Worm (Caenorhabditis elegans) whole organism, late embryonic: Measurements from ENCODE around the gene T24C12.1.

Source experiments
- C08G9.2 ChIP-seq: sonication (generic microtip); optimal IDR thresholded peaks from 2 replicates; lab custom pipeline; 2016; ENCODE audit warnings: mild to moderate bottlenecking, missing genetic modification characterization, moderate library complexity, missing compliant biosample characterization
- C38D4.7 ChIP-seq: fragments of 200-800 bp; sonication (Bioruptor generic); optimal IDR thresholded peaks from 2 replicates; lab custom pipeline; 2018; ENCODE audit warnings: mild to moderate bottlenecking, missing genetic modification characterization, moderate library complexity, missing compliant biosample characterization
- F13H6.1 ChIP-seq: sonication (generic microtip); optimal IDR thresholded peaks from 2 replicates; lab custom pipeline; 2016; ENCODE audit warnings: missing genetic modification characterization, missing compliant biosample characterization
- K02D7.2 ChIP-seq: sonication (generic microtip); optimal IDR thresholded peaks from 2 replicates; lab custom pipeline; 2017; ENCODE audit warnings: mild to moderate bottlenecking, missing genetic modification characterization, missing compliant biosample characterization
- K09A11.1 ChIP-seq: sonication (generic microtip); optimal IDR thresholded peaks from 2 replicates; lab custom pipeline; 2017; ENCODE audit warnings: antibody characterized with exemption, mild to moderate bottlenecking, missing genetic modification characterization, missing compliant biosample characterization; ENCODE audit not compliant: insufficient read depth
- Y22D7AL.16 ChIP-seq: sonication (generic microtip); optimal IDR thresholded peaks from 2 replicates; lab custom pipeline; 2016; ENCODE audit warnings: missing genetic modification characterization, missing compliant biosample characterization
- ahr-1 ChIP-seq: sonication (generic microtip); optimal IDR thresholded peaks from 2 replicates; lab custom pipeline; 2016; ENCODE audit warnings: missing genetic modification characterization, missing compliant biosample characterization
- ama-1 ChIP-seq: fragments of 150-350 bp; optimal IDR thresholded peaks from 2 replicates; lab custom pipeline; 2014
- ceh-14 ChIP-seq: sonication (generic microtip); optimal IDR thresholded peaks from 2 replicates; lab custom pipeline; 2016; ENCODE audit warnings: missing genotype, missing genetic modification characterization, missing compliant biosample characterization
- ceh-18 ChIP-seq: sonication (generic microtip); optimal IDR thresholded peaks from 2 replicates; lab custom pipeline; 2016; ENCODE audit warnings: missing genetic modification characterization, missing compliant biosample characterization
- ceh-2 ChIP-seq: sonication (generic microtip); optimal IDR thresholded peaks from 2 replicates; lab custom pipeline; 2016; ENCODE audit warnings: missing genotype, missing genetic modification characterization, missing compliant biosample characterization
- ceh-22 ChIP-seq: sonication (generic microtip); optimal IDR thresholded peaks from 2 replicates; lab custom pipeline; 2017; ENCODE audit warnings: missing biosample characterization, missing genetic modification characterization
- ceh-24 ChIP-seq: sonication (generic microtip); optimal IDR thresholded peaks from 2 replicates; lab custom pipeline; 2016; ENCODE audit warnings: mild to moderate bottlenecking, missing genetic modification characterization, missing compliant biosample characterization
- ceh-34 ChIP-seq: sonication (generic microtip); optimal IDR thresholded peaks from 2 replicates; lab custom pipeline; 2016; ENCODE audit warnings: mild to moderate bottlenecking, missing genetic modification characterization, missing compliant biosample characterization
- ceh-45 ChIP-seq: fragments of 200-800 bp; sonication (Bioruptor generic); IDR thresholded peaks from 2 replicates; pipeline ENCODE4 v1.3.6; 2022; ENCODE audit warnings: missing genetic modification reagents, missing genetic modification characterization, missing compliant biosample characterization
- ceh-48 ChIP-seq: sonication (generic microtip); optimal IDR thresholded peaks from 2 replicates; lab custom pipeline; 2016; ENCODE audit warnings: missing genetic modification characterization, inconsistent platforms, missing compliant biosample characterization
- ceh-6 ChIP-seq: fragments of 200-800 bp; sonication (Bioruptor generic); optimal IDR thresholded peaks from 2 replicates; lab custom pipeline; 2018; ENCODE audit warnings: mild to moderate bottlenecking, missing genetic modification characterization, missing compliant biosample characterization
- ceh-9 ChIP-seq: sonication (generic microtip); optimal IDR thresholded peaks from 2 replicates; lab custom pipeline; 2016; ENCODE audit warnings: mild to moderate bottlenecking, missing genetic modification characterization, inconsistent platforms, missing compliant biosample characterization
- che-1 ChIP-seq: sonication (generic microtip); optimal IDR thresholded peaks from 2 replicates; lab custom pipeline; 2016; ENCODE audit warnings: mild to moderate bottlenecking, missing genetic modification characterization, missing compliant biosample characterization
- dmd-4 ChIP-seq: sonication (generic microtip); optimal IDR thresholded peaks from 2 replicates; lab custom pipeline; 2016; ENCODE audit warnings: borderline replicate concordance, missing genetic modification characterization, missing compliant biosample characterization
- dve-1 ChIP-seq: sonication (generic microtip); optimal IDR thresholded peaks from 2 replicates; lab custom pipeline; 2017; ENCODE audit warnings: antibody characterized with exemption, mild to moderate bottlenecking, missing genetic modification characterization, missing compliant biosample characterization
- elt-2 ChIP-seq: sonication (generic microtip); optimal IDR thresholded peaks from 2 replicates; lab custom pipeline; 2016; ENCODE audit warnings: missing genetic modification reagents, missing genetic modification characterization, missing compliant biosample characterization
- elt-4 ChIP-seq: sonication (generic microtip); optimal IDR thresholded peaks from 2 replicates; lab custom pipeline; 2016; ENCODE audit warnings: missing genetic modification characterization, missing compliant biosample characterization
- ets-4 ChIP-seq: sonication (generic microtip); optimal IDR thresholded peaks from 2 replicates; lab custom pipeline; 2016; ENCODE audit warnings: missing genetic modification characterization, missing compliant biosample characterization
- eyg-1 ChIP-seq: sonication (generic microtip); optimal IDR thresholded peaks from 2 replicates; lab custom pipeline; 2016; ENCODE audit warnings: missing genotype, missing genetic modification characterization, missing compliant biosample characterization
- fax-1 ChIP-seq: sonication (generic microtip); optimal IDR thresholded peaks from 2 replicates; lab custom pipeline; 2016; ENCODE audit warnings: missing genotype, missing genetic modification characterization, missing compliant biosample characterization
- fkh-10 ChIP-seq: fragments of 150-350 bp; optimal IDR thresholded peaks from 2 replicates; lab custom pipeline; 2014; ENCODE audit warnings: missing biosample characterization, missing genetic modification reagents, missing genetic modification characterization
- fkh-6 ChIP-seq: sonication (generic microtip); optimal IDR thresholded peaks from 2 replicates; lab custom pipeline; 2016; ENCODE audit warnings: missing genetic modification characterization, missing compliant biosample characterization
- gmeb-2 ChIP-seq: sonication (generic microtip); optimal IDR thresholded peaks from 2 replicates; lab custom pipeline; 2016; ENCODE audit warnings: missing genetic modification characterization, inconsistent platforms, missing compliant biosample characterization
- hlh-13 ChIP-seq: fragments of 200-800 bp; sonication (Bioruptor generic); optimal IDR thresholded peaks from 2 replicates; lab custom pipeline; 2018; ENCODE audit warnings: mild to moderate bottlenecking, missing genetic modification characterization, missing compliant biosample characterization
- hlh-15 ChIP-seq: sonication (generic microtip); optimal IDR thresholded peaks from 2 replicates; lab custom pipeline; 2016; ENCODE audit warnings: missing genetic modification characterization, missing compliant biosample characterization
- hlh-30 ChIP-seq: sonication (generic microtip); optimal IDR thresholded peaks from 2 replicates; lab custom pipeline; 2017; ENCODE audit warnings: antibody characterized with exemption, missing genetic modification characterization, missing compliant biosample characterization; ENCODE audit not compliant: insufficient read depth
- lim-6 ChIP-seq: sonication (generic microtip); optimal IDR thresholded peaks from 2 replicates; lab custom pipeline; 2016; ENCODE audit warnings: missing genetic modification characterization, missing compliant biosample characterization
- lin-11 ChIP-seq: fragments of 200-800 bp; sonication (Bioruptor generic); optimal IDR thresholded peaks from 2 replicates; lab custom pipeline; 2018; ENCODE audit warnings: mild to moderate bottlenecking, missing genetic modification characterization, missing compliant biosample characterization
- madf-2 ChIP-seq: sonication (generic microtip); optimal IDR thresholded peaks from 2 replicates; lab custom pipeline; 2017; ENCODE audit warnings: missing genetic modification characterization, missing compliant biosample characterization
- mec-3 ChIP-seq: sonication (generic microtip); optimal IDR thresholded peaks from 2 replicates; lab custom pipeline; 2016; ENCODE audit warnings: borderline replicate concordance, missing genetic modification characterization, missing compliant biosample characterization
- nhr-11 ChIP-seq: fragments of 150-350 bp; optimal IDR thresholded peaks from 2 replicates; lab custom pipeline; 2014; ENCODE audit warnings: missing biosample characterization, missing genetic modification characterization
- npax-4 ChIP-seq: sonication (generic microtip); optimal IDR thresholded peaks from 2 replicates; lab custom pipeline; 2016; ENCODE audit warnings: missing genetic modification characterization, missing compliant biosample characterization
- odd-2 ChIP-seq: sonication (generic microtip); optimal IDR thresholded peaks from 2 replicates; lab custom pipeline; 2017; ENCODE audit warnings: antibody characterized with exemption, mild to moderate bottlenecking, missing genetic modification characterization, missing compliant biosample characterization
- pag-3 ChIP-seq: sonication (generic microtip); optimal IDR thresholded peaks from 2 replicates; lab custom pipeline; 2016; ENCODE audit warnings: missing compliant biosample characterization, missing genetic modification characterization, borderline replicate concordance
- pat-9 ChIP-seq: fragments of 200-800 bp; sonication (Bioruptor generic); optimal IDR thresholded peaks from 2 replicates; lab custom pipeline; 2018; ENCODE audit warnings: mild to moderate bottlenecking, missing genetic modification characterization, moderate library complexity, missing compliant biosample characterization
- pha-2 ChIP-seq: sonication (generic microtip); optimal IDR thresholded peaks from 2 replicates; lab custom pipeline; 2017; ENCODE audit warnings: mild to moderate bottlenecking, missing genetic modification characterization, missing compliant biosample characterization
- pha-4 ChIP-seq: fragments of 150-350 bp; optimal IDR thresholded peaks from 2 replicates; lab custom pipeline; 2018; ENCODE audit warnings: missing biosample characterization, missing genetic modification reagents, missing genetic modification characterization
- pros-1 ChIP-seq: fragments of 150-350 bp; optimal IDR thresholded peaks from 2 replicates; lab custom pipeline; 2014; ENCODE audit warnings: missing biosample characterization, missing genetic modification reagents, missing genetic modification characterization
- ref-2 ChIP-seq: sonication (generic microtip); optimal IDR thresholded peaks from 2 replicates; lab custom pipeline; 2016; ENCODE audit warnings: missing genetic modification characterization, missing compliant biosample characterization
- sdc-2 ChIP-seq: sonication (generic microtip); optimal IDR thresholded peaks from 2 replicates; lab custom pipeline; 2016; ENCODE audit warnings: missing genotype, missing genetic modification characterization, missing compliant biosample characterization
- sox-4 ChIP-seq: sonication (generic microtip); optimal IDR thresholded peaks from 2 replicates; lab custom pipeline; 2017; ENCODE audit warnings: mild to moderate bottlenecking, missing genetic modification characterization, inconsistent platforms, missing compliant biosample characterization
- syd-9 ChIP-seq: sonication (generic microtip); optimal IDR thresholded peaks from 2 replicates; lab custom pipeline; 2016; ENCODE audit warnings: mild to moderate bottlenecking, missing genetic modification characterization, moderate library complexity, missing compliant biosample characterization
- tbx-7 ChIP-seq: sonication (generic microtip); optimal IDR thresholded peaks from 2 replicates; lab custom pipeline; 2016; ENCODE audit warnings: missing genotype, missing genetic modification characterization, missing compliant biosample characterization
- ttx-3 ChIP-seq: sonication (generic microtip); optimal IDR thresholded peaks from 2 replicates; lab custom pipeline; 2016; ENCODE audit warnings: missing genetic modification reagents, missing genetic modification characterization, missing compliant biosample characterization
- unc-42 ChIP-seq: sonication (generic microtip); optimal IDR thresholded peaks from 2 replicates; lab custom pipeline; 2016; ENCODE audit warnings: missing genotype, missing genetic modification characterization, missing compliant biosample characterization
- unc-86 ChIP-seq: sonication (generic microtip); optimal IDR thresholded peaks from 2 replicates; lab custom pipeline; 2016; ENCODE audit warnings: missing genetic modification characterization, missing compliant biosample characterization
- zip-5 ChIP-seq: sonication (generic microtip); optimal IDR thresholded peaks from 2 replicates; lab custom pipeline; 2016; ENCODE audit warnings: missing genetic modification characterization, missing compliant biosample characterization

The T24C12.1 gene

DNA sequence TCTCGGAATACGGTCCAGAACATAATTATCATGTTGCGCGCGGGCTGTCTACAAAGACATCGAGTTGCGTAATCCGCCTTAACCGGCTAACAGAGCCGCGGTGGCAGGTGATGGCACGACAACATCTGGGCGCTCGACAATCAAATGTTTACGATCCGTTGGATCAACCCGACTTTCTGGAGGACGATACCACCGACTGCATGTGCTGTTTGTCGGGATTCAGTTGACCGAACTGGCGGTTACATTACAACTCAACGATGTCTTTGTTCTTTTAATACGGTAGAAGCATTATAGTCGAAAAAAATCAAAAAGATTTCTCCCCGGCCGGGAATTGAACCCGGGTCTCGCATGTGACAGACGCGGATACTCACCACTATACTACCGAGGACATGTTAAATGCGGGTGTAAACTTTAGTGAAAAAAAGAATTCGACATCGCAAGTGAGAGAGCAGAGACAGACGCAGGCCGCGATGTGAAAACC, 27.7 kb downstream of the T24C12.1 start:
- peak; percentile 52 for TF ChIP-seq npax-4 (tag; lab: Kevin White, UChicago)
- TF ChIP-seq ceh-14 (tag; lab: Kevin White, UChicago): peak; percentile 85
- peak; percentile 53 for TF ChIP-seq madf-2 (tag; lab: Kevin White, UChicago)
- peak; percentile 20 for TF ChIP-seq ceh-24 (tag; lab: Kevin White, UChicago)
- TF ChIP-seq unc-42 (tag; lab: Kevin White, UChicago): peak; percentile 54
- peak; percentile 63 for TF ChIP-seq F13H6.1 (tag; lab: Kevin White, UChicago)
- peak; percentile 72 for TF ChIP-seq gmeb-2
- peak; percentile 75 for TF ChIP-seq pha-2
- TF ChIP-seq ceh-34 (tag; lab: Kevin White, UChicago): peak; percentile 74
- no peak for TF ChIP-seq pros-1
- peak; percentile 60 for TF ChIP-seq ceh-2 (tag; lab: Kevin White, UChicago)
- TF ChIP-seq eyg-1 (tag; lab: Kevin White, UChicago): no peak
- TF ChIP-seq syd-9: peak; percentile 78
- peak; percentile 82 for TF ChIP-seq ceh-45 (GFP tag; lab: Robert Waterston, UW)
- TF ChIP-seq ceh-9 (tag; lab: Kevin White, UChicago): peak; percentile 69
- peak; percentile 78 for TF ChIP-seq che-1 (tag; lab: Kevin White, UChicago)
- TF ChIP-seq pat-9 (tag; lab: Kevin White, UChicago): peak; percentile 81
- peak; percentile 60 for TF ChIP-seq hlh-13 (GFP tag; lab: Kevin White, UChicago)
- TF ChIP-seq ceh-6: peak; percentile 80
- peak; percentile 58 for TF ChIP-seq dmd-4 (tag; lab: Kevin White, UChicago)
- peak; percentile 57 for TF ChIP-seq zip-5
- no peak for TF ChIP-seq lim-6
- no peak for TF ChIP-seq pha-4
- TF ChIP-seq ama-1 (lab: Kevin White, UChicago): no peak
- peak; percentile 75 for TF ChIP-seq ceh-18 (tag; lab: Kevin White, UChicago)
- TF ChIP-seq elt-2 (tag; lab: Kevin White, UChicago): peak; percentile 73
- peak; percentile 68 for TF ChIP-seq lin-11 (tag; lab: Kevin White, UChicago)
- TF ChIP-seq ets-4 (tag; lab: Kevin White, UChicago): no peak
- peak; percentile 52 for TF ChIP-seq ref-2 (tag; lab: Kevin White, UChicago)
- TF ChIP-seq elt-4: no peak
- TF ChIP-seq fkh-6 (tag; lab: Kevin White, UChicago): peak; percentile 73
- peak; percentile 44 for TF ChIP-seq K02D7.2 (tag; lab: Kevin White, UChicago)
- TF ChIP-seq sox-4 (tag; lab: Kevin White, UChicago): peak; percentile 79
- peak; percentile 22 for TF ChIP-seq hlh-15
- peak; percentile 81 for TF ChIP-seq C38D4.7
- TF ChIP-seq mec-3 (tag; lab: Kevin White, UChicago): peak; percentile 11
- TF ChIP-seq fkh-10 (GFP tag; lab: Kevin White, UChicago): no peak
- peak; percentile 79 for TF ChIP-seq fax-1 (tag; lab: Kevin White, UChicago)
- peak; percentile 55 for TF ChIP-seq pag-3 (tag; lab: Kevin White, UChicago)
- no peak for TF ChIP-seq ceh-22 (tag; lab: Kevin White, UChicago)
- TF ChIP-seq hlh-30 (tag; lab: Kevin White, UChicago): peak; percentile 88
- no peak for TF ChIP-seq unc-86 (tag; lab: Kevin White, UChicago)
- peak; percentile 75 for TF ChIP-seq dve-1 (tag; lab: Kevin White, UChicago)
- TF ChIP-seq nhr-11 (tag; lab: Kevin White, UChicago): no peak
- peak; percentile 78 for TF ChIP-seq C08G9.2 (tag; lab: Kevin White, UChicago)
- peak; percentile 78 for TF ChIP-seq ahr-1 (tag; lab: Kevin White, UChicago)
- TF ChIP-seq Y22D7AL.16 (tag; lab: Kevin White, UChicago): peak; percentile 71
- peak; percentile 82 for TF ChIP-seq sdc-2 (tag; lab: Kevin White, UChicago)
- TF ChIP-seq tbx-7 (tag; lab: Kevin White, UChicago): peak; percentile 36
- peak; percentile 67 for TF ChIP-seq ttx-3 (tag; lab: Kevin White, UChicago)
- peak; percentile 52 for TF ChIP-seq odd-2
- peak; percentile 74 for TF ChIP-seq K09A11.1 (tag; lab: Kevin White, UChicago)
- peak; percentile 69 for TF ChIP-seq ceh-48
